Worm (Caenorhabditis elegans): ENCODE measurements around the gene C29H12.6.

DNA sequence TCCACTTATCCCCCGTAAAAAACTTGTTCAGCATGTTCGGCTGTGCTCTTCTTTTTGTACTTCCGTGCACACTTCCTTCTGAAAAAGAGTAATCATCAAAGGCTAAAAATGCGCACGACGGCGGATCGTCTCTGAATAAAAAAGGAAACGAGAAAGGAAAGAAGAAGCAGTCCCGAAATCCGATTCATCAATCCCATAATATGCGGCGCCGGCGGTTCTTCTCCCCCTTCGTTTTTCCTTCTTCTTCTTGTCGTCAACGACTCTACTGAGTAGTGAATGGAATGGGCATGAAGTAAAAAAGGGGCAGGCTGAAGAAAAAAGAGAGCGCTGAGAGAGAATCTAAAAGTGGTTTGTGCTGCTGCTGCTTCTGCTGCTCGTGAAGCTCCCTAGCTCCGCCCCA is 31.4 kb upstream of the C29H12.6 start:
- TF ChIP-seq ama-1 (optimal IDR thresholded peaks at IDR 0.05) (no peak), egl-27 (tag; optimal IDR thresholded peaks at IDR 0.05) (no peak), F49E8.2 (tag; optimal IDR thresholded peaks at IDR 0.05; ENCODE audit: borderline replicate concordance) (no peak), lsy-2 (tag; optimal IDR thresholded peaks at IDR 0.05) (no peak), pha-4 (GFP tag; IDR thresholded peaks at IDR 0.05) (no peak), pha-4 (tag; optimal IDR thresholded peaks at IDR 0.05) (no peak), lin-13 (GFP tag; optimal IDR thresholded peaks at IDR 0.05) (no peak), nhr-28 (tag; optimal IDR thresholded peaks at IDR 0.05) (no peak), nhr-25 (tag; optimal IDR thresholded peaks at IDR 0.05; ENCODE audit: borderline replicate concordance, insufficient read depth) (no peak), Y75B8A.6 (GFP tag; IDR thresholded peaks at IDR 0.05) (no peak), mdt-29 (GFP tag; IDR thresholded peaks at IDR 0.05) (no peak), lin-15B (tag; optimal IDR thresholded peaks at IDR 0.05) (no peak), unc-39 (tag; optimal IDR thresholded peaks at IDR 0.05) (no peak)

Data from whole organism, L4 larva.